Fruit fly (Drosophila melanogaster): ENCODE results near the gene Epg5.

- TF ChIP-seq usp (GFP tag; optimal IDR thresholded peaks at IDR 0.05) = no peak
- TF ChIP-seq pan (optimal IDR thresholded peaks at IDR 0.05) = no peak
- no peak for TF ChIP-seq Myc (optimal IDR thresholded peaks at IDR 0.05)
- no peak for TF ChIP-seq ey (GFP tag; optimal IDR thresholded peaks at IDR 0.05)
- TF ChIP-seq jim (GFP tag; optimal IDR thresholded peaks at IDR 0.05) = no peak
- no peak for TF ChIP-seq sage (GFP tag; optimal IDR thresholded peaks at IDR 0.05)
- TF ChIP-seq fru (GFP tag; optimal IDR thresholded peaks at IDR 0.05) = no peak
Observed at dm6 chr3R:18790619-18791018, 31.9 kb upstream of the Epg5 start.

Data from whole organism, wandering third instar larva.